Worm (Caenorhabditis elegans) whole organism, dauer: Measurements from ENCODE around the gene smc-6.

Experiments used
- unc-62 ChIP-seq: sonication (generic microtip); optimal IDR thresholded peaks from 2 replicates; lab custom pipeline; 2017; ENCODE audit warnings: missing biosample characterization, missing genetic modification reagents, missing genetic modification characterization

The smc-6 gene

ce11 chrII:11555634-11556033, 22.9 kb upstream of the smc-6 start, which contains the start of gene F54D5.24:
F54D5.24 (plus strand) TSS chrII:11555949.
- TF ChIP-seq unc-62 (GFP tag; lab: Kevin White, UChicago) = no peak

ce11 chrII:11556338-11556737, 22.2 kb upstream of the smc-6 start, which contains the start of gene F54D5.17:
F54D5.17 (plus strand) TSS chrII:11556638.
- no peak for TF ChIP-seq unc-62 (GFP tag; lab: Kevin White, UChicago)

ce11 chrII:11564127-11564526, 14.4 kb upstream of the smc-6 start, which contains the start of gene F54D5.15:
F54D5.15 (minus strand) TSS chrII:11564227.
- TF ChIP-seq unc-62 (GFP tag; lab: Kevin White, UChicago) = no peak

ce11 chrII:11566970-11567711, 11.4 kb upstream of the smc-6 start, which contains the start of gene F54D5.5:
F54D5.5 (minus strand) TSS chrII:11567020.
- no peak for TF ChIP-seq unc-62 (GFP tag; lab: Kevin White, UChicago)

ce11 chrII:11568670-11569069, 9.8 kb upstream of the smc-6 start:
- no peak for TF ChIP-seq unc-62 (GFP tag; lab: Kevin White, UChicago)

ce11 chrII:11569213-11569868, 9.2 kb upstream of the smc-6 start, which contains the start of the genes F54D5.23 and F54D5.4:
F54D5.23 (minus strand) TSS chrII:11569287.
F54D5.4 (plus strand) TSS chrII:11569818.
- no peak for TF ChIP-seq unc-62 (GFP tag; lab: Kevin White, UChicago)

ce11 chrII:11571260-11571854, 7.2 kb upstream of the smc-6 start, which contains the start of gene F54D5.3:
F54D5.3 (plus strand) TSS chrII:11571805.
- no peak for TF ChIP-seq unc-62 (GFP tag; lab: Kevin White, UChicago)

- no peak for TF ChIP-seq unc-62 (GFP tag; lab: Kevin White, UChicago)
These were observed 5.6 kb upstream of the smc-6 start, which contains the start of gene F54D5.2 for ce11 chrII:11572944-11573343. F54D5.2 (plus strand) TSS chrII:11573180.

- no peak for TF ChIP-seq unc-62 (GFP tag; lab: Kevin White, UChicago)
These were observed 1.1 kb upstream of the smc-6 start, which contains the start of gene pcs-1 for ce11 chrII:11577397-11577796. pcs-1 (minus strand) TSS chrII:11577740.

- no peak for TF ChIP-seq unc-62 (GFP tag; lab: Kevin White, UChicago)
These were observed 655 bp upstream of the smc-6 start for ce11 chrII:11577861-11578260.

ce11 chrII:11582698-11583097, 4.2 kb downstream of the smc-6 start, which contains the start of gene ints-7:
ints-7 (plus strand) TSS chrII:11582849.
- TF ChIP-seq unc-62 (GFP tag; lab: Kevin White, UChicago) = no peak

ce11 chrII:11588304-11588703, 9.8 kb downstream of the smc-6 start:
- TF ChIP-seq unc-62 (GFP tag; lab: Kevin White, UChicago) = no peak

ce11 chrII:11591558-11591957, 13.0 kb downstream of the smc-6 start:
- no peak for TF ChIP-seq unc-62 (GFP tag; lab: Kevin White, UChicago)

ce11 chrII:11592023-11592422, 13.5 kb downstream of the smc-6 start, which contains the start of gene F07A11.1:
F07A11.1 (minus strand) TSS chrII:11592123.
- no peak for TF ChIP-seq unc-62 (GFP tag; lab: Kevin White, UChicago)

- TF ChIP-seq unc-62 (GFP tag; lab: Kevin White, UChicago) = no peak
These were observed 17.0 kb downstream of the smc-6 start, which contains the start of gene gfat-1 for ce11 chrII:11595368-11595996. gfat-1 (minus strand) TSS chrII:11595418.
